Worm (Caenorhabditis elegans): ENCODE measurements around the gene nhr-30.

ce11 chrV:9047555-9048049 lies 2.6 kb downstream of the nhr-30 start, which contains the start of gene C25E10.17:
- no peak for TF ChIP-seq aly-1 (tag; optimal IDR thresholded peaks at IDR 0.05)
- TF ChIP-seq ama-1 (optimal IDR thresholded peaks at IDR 0.05): no peak
- no peak for TF ChIP-seq tra-4 (tag; optimal IDR thresholded peaks at IDR 0.05)
- no peak for TF ChIP-seq tbx-37 (GFP tag; conservative IDR thresholded peaks at IDR 0.05)
- no peak for TF ChIP-seq sea-1 (GFP tag; conservative IDR thresholded peaks at IDR 0.05)
- TF ChIP-seq scrt-1 (GFP tag; IDR thresholded peaks at IDR 0.05): no peak

Measured in whole organism, early embryonic.